Worm (Caenorhabditis elegans) whole organism, late embryonic: Measurements from ENCODE around the gene C34F6.9.

Experiments used
- K09A11.1 ChIP-seq: sonication (generic microtip); optimal IDR thresholded peaks from 2 replicates; lab custom pipeline; 2017; ENCODE audit warnings: antibody characterized with exemption, mild to moderate bottlenecking, missing genetic modification characterization, missing compliant biosample characterization; ENCODE audit not compliant: insufficient read depth
- ceh-19 ChIP-seq: fragments of 200-800 bp; sonication (Bioruptor generic); optimal IDR thresholded peaks from 2 replicates; lab custom pipeline; 2018; ENCODE audit warnings: mild to moderate bottlenecking, missing genetic modification characterization, missing compliant biosample characterization
- che-1 ChIP-seq: sonication (generic microtip); optimal IDR thresholded peaks from 2 replicates; lab custom pipeline; 2016; ENCODE audit warnings: mild to moderate bottlenecking, missing genetic modification characterization, missing compliant biosample characterization
- dve-1 ChIP-seq: sonication (generic microtip); optimal IDR thresholded peaks from 2 replicates; lab custom pipeline; 2017; ENCODE audit warnings: antibody characterized with exemption, mild to moderate bottlenecking, missing genetic modification characterization, missing compliant biosample characterization
- elt-4 ChIP-seq: sonication (generic microtip); optimal IDR thresholded peaks from 2 replicates; lab custom pipeline; 2016; ENCODE audit warnings: missing genetic modification characterization, missing compliant biosample characterization
- hlh-30 ChIP-seq: sonication (generic microtip); optimal IDR thresholded peaks from 2 replicates; lab custom pipeline; 2017; ENCODE audit warnings: antibody characterized with exemption, missing genetic modification characterization, missing compliant biosample characterization; ENCODE audit not compliant: insufficient read depth
- hlh-6 ChIP-seq: sonication (generic microtip); optimal IDR thresholded peaks from 2 replicates; lab custom pipeline; 2016; ENCODE audit warnings: missing genotype, missing genetic modification characterization, missing compliant biosample characterization
- nfya-1 ChIP-seq: sonication (generic microtip); optimal IDR thresholded peaks from 2 replicates; lab custom pipeline; 2017; ENCODE audit warnings: missing genetic modification characterization, mild to moderate bottlenecking, missing compliant biosample characterization, antibody characterized with exemption, moderate library complexity
- nhr-11 ChIP-seq: fragments of 150-350 bp; optimal IDR thresholded peaks from 2 replicates; lab custom pipeline; 2014; ENCODE audit warnings: missing biosample characterization, missing genetic modification characterization
- pat-9 ChIP-seq: fragments of 200-800 bp; sonication (Bioruptor generic); optimal IDR thresholded peaks from 2 replicates; lab custom pipeline; 2018; ENCODE audit warnings: mild to moderate bottlenecking, missing genetic modification characterization, moderate library complexity, missing compliant biosample characterization
- pha-4 ChIP-seq: fragments of 150-350 bp; optimal IDR thresholded peaks from 2 replicates; lab custom pipeline; 2018; ENCODE audit warnings: missing biosample characterization, missing genetic modification reagents, missing genetic modification characterization
- sdc-2 ChIP-seq: sonication (generic microtip); optimal IDR thresholded peaks from 2 replicates; lab custom pipeline; 2016; ENCODE audit warnings: missing genotype, missing genetic modification characterization, missing compliant biosample characterization
- sox-2 ChIP-seq: fragments of 200-800 bp; sonication (Bioruptor generic); IDR thresholded peaks from 2 replicates; pipeline ENCODE4 v1.3.6; 2022; ENCODE audit warnings: missing genetic modification reagents, missing genetic modification characterization, missing compliant biosample characterization

DNA sequence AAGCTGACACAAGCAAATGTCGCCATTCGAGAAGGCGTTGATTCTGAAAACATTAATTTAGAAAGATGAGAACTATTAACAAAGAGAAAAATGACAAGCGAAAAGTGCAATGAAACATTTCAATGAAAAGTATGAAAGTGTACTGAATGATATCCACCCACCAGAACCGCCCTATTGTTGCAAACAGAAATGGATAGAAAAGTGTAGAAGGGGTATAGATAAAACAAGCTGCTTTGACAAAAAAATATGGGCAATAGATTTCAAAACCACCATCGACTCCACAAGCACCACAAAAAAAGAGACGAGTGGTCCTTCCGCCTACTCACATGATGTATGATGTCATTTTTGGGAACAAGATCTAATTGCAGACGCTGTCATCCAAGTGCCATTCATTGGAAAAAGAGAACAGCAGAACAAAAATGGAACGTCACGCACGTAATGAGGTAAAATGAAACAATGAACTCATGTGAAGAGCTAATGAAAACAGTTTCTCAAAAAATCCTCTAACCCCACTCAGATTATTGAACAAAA is 18.2 kb upstream of the C34F6.9 start, which contains the start of gene C34F6.10:
- TF ChIP-seq ceh-19 (GFP tag; lab: Kevin White, UChicago), result no peak
- TF ChIP-seq sdc-2 (tag; lab: Kevin White, UChicago), result no peak
- no peak for TF ChIP-seq sox-2 (GFP tag; lab: Robert Waterston, UW)
- no peak for TF ChIP-seq pat-9
- no peak for TF ChIP-seq dve-1
- no peak for TF ChIP-seq elt-4 (tag; lab: Kevin White, UChicago)
- no peak for TF ChIP-seq nfya-1 (tag; lab: Kevin White, UChicago)
- no peak for TF ChIP-seq hlh-6
- TF ChIP-seq pha-4, result no peak
- no peak for TF ChIP-seq nhr-11 (tag; lab: Kevin White, UChicago)
- TF ChIP-seq hlh-30, result no peak
- no peak for TF ChIP-seq che-1 (tag; lab: Kevin White, UChicago)
- TF ChIP-seq K09A11.1 (tag; lab: Kevin White, UChicago), result no peak
